Worm (Caenorhabditis elegans) whole organism, L1 larva: Measurements from ENCODE around the gene erg-28.

Source experiments
- C16A3.4 ChIP-seq: fragments of 150-350 bp; optimal IDR thresholded peaks from 2 replicates; lab custom pipeline; 2014; ENCODE audit warnings: missing biosample characterization, missing genetic modification characterization
- F16B12.6 ChIP-seq: fragments of 150-350 bp; optimal IDR thresholded peaks from 2 replicates; lab custom pipeline; 2014; ENCODE audit warnings: missing biosample characterization, missing genetic modification characterization
- Y116A8C.19 ChIP-seq: sonication (generic microtip); optimal IDR thresholded peaks from 2 replicates; lab custom pipeline; 2016; ENCODE audit warnings: missing compliant biosample characterization, missing genetic modification characterization, borderline replicate concordance
- alr-1 ChIP-seq: fragments of 200-800 bp; sonication (Bioruptor generic); optimal IDR thresholded peaks from 2 replicates; lab custom pipeline; 2018; ENCODE audit warnings: borderline replicate concordance, mild to moderate bottlenecking, missing genetic modification characterization, missing compliant biosample characterization
- aly-2 ChIP-seq: fragments of 150-350 bp; optimal IDR thresholded peaks from 2 replicates; lab custom pipeline; 2014; ENCODE audit warnings: missing biosample characterization, missing genetic modification characterization
- blmp-1 ChIP-seq: fragments of 150-350 bp; optimal IDR thresholded peaks from 2 replicates; lab custom pipeline; 2014; ENCODE audit warnings: missing biosample characterization, missing genetic modification characterization
- ceh-63 ChIP-seq: fragments of 200-800 bp; sonication (Bioruptor generic); optimal IDR thresholded peaks from 2 replicates; lab custom pipeline; 2018; ENCODE audit warnings: mild to moderate bottlenecking, missing genetic modification characterization, missing compliant biosample characterization
- dsc-1 ChIP-seq: sonication (generic microtip); optimal IDR thresholded peaks from 2 replicates; lab custom pipeline; 2016; ENCODE audit warnings: mild to moderate bottlenecking, missing genetic modification characterization, missing compliant biosample characterization
- efl-1 ChIP-seq, 4 experiments: fragments of 150-350 bp; optimal IDR thresholded peaks in 3 of 4; peaks in 1 of 4; 1 replicate in 1 of 4; 2 replicates in 3 of 4; lab custom pipeline; 2014; ENCODE audit warnings: missing biosample characterization in 2 of 4, missing genetic modification characterization in 2 of 4, missing genetic modification reagents in 2 of 4
- efl-3 ChIP-seq: fragments of 200-800 bp; sonication (Bioruptor generic); optimal IDR thresholded peaks from 2 replicates; lab custom pipeline; 2018; ENCODE audit warnings: mild to moderate bottlenecking, missing genetic modification characterization, missing compliant biosample characterization
- fkh-4 ChIP-seq: sonication (generic microtip); optimal IDR thresholded peaks from 2 replicates; lab custom pipeline; 2016; ENCODE audit warnings: missing compliant biosample characterization, missing genetic modification characterization, borderline replicate concordance
- hlh-17 ChIP-seq: fragments of 200-800 bp; sonication (Bioruptor generic); optimal IDR thresholded peaks from 2 replicates; lab custom pipeline; 2018; ENCODE audit warnings: missing genetic modification characterization, mild to moderate bottlenecking, missing compliant biosample characterization, moderate library complexity, borderline replicate concordance
- lin-13 ChIP-seq: fragments of 150-350 bp; optimal IDR thresholded peaks from 2 replicates; lab custom pipeline; 2014; ENCODE audit warnings: missing biosample characterization, missing genetic modification reagents, missing genetic modification characterization
- lin-14 ChIP-seq: fragments of 200-800 bp; sonication (Bioruptor generic); optimal IDR thresholded peaks from 2 replicates; lab custom pipeline; 2018; ENCODE audit warnings: mild to moderate bottlenecking, missing genetic modification characterization, moderate library complexity, missing compliant biosample characterization
- lin-15B ChIP-seq: fragments of 150-350 bp; sonication (generic microtip); optimal IDR thresholded peaks from 3 replicates; lab custom pipeline; 2014; ENCODE audit warnings: missing biosample characterization, missing genetic modification characterization
- lin-35 ChIP-seq, 2 experiments: fragments of 150-350 bp; optimal IDR thresholded peaks; 2 replicates each; lab custom pipeline; 2014; ENCODE audit warnings: missing biosample characterization in 2 of 2, missing genetic modification characterization in 2 of 2, missing genetic modification reagents in 2 of 2
- lsy-2 ChIP-seq, 2 experiments: fragments of 150-350 bp; optimal IDR thresholded peaks; 2 replicates each; lab custom pipeline; 2014; ENCODE audit warnings: missing biosample characterization in 2 of 2, missing genetic modification characterization in 2 of 2
- mef-2 ChIP-seq: fragments of 150-350 bp; optimal IDR thresholded peaks from 2 replicates; lab custom pipeline; 2014; ENCODE audit warnings: missing biosample characterization, missing genetic modification characterization
- nhr-19 ChIP-seq: fragments of 200-800 bp; sonication (Bioruptor generic); conservative IDR thresholded peaks from 2 replicates; pipeline ENCODE4 v1.3.6; 2022; ENCODE audit warnings: missing genetic modification characterization, missing compliant biosample characterization
- nhr-20 ChIP-seq: sonication (generic microtip); optimal IDR thresholded peaks from 2 replicates; lab custom pipeline; 2016; ENCODE audit warnings: mild to moderate bottlenecking, missing genetic modification characterization, missing compliant biosample characterization
- nhr-47 ChIP-seq: sonication (generic microtip); optimal IDR thresholded peaks from 2 replicates; lab custom pipeline; 2016; ENCODE audit warnings: mild to moderate bottlenecking, missing genetic modification characterization, moderate library complexity, missing compliant biosample characterization
- nhr-71 ChIP-seq: sonication (generic microtip); optimal IDR thresholded peaks from 2 replicates; lab custom pipeline; 2016; ENCODE audit warnings: mild to moderate bottlenecking, missing genetic modification characterization, moderate library complexity, missing compliant biosample characterization
- nhr-76 ChIP-seq: sonication (generic microtip); optimal IDR thresholded peaks from 2 replicates; lab custom pipeline; 2017; ENCODE audit warnings: missing biosample characterization, missing genetic modification characterization
- nhr-85 ChIP-seq: sonication (generic microtip); peaks from one replicate; lab custom pipeline; 2016; ENCODE audit warnings: missing genetic modification characterization, inconsistent platforms, missing compliant biosample characterization
- pag-3 ChIP-seq: sonication (generic microtip); optimal IDR thresholded peaks from 2 replicates; lab custom pipeline; 2017; ENCODE audit warnings: missing genetic modification characterization, mild to moderate bottlenecking, missing compliant biosample characterization, antibody characterized with exemption, borderline replicate concordance; ENCODE audit not compliant: insufficient read depth
- pqm-1 ChIP-seq: sonication (generic microtip); optimal IDR thresholded peaks from 3 replicates; lab custom pipeline; 2017; ENCODE audit warnings: missing biosample characterization, missing genetic modification characterization
- rnt-1 ChIP-seq: sonication (generic microtip); optimal IDR thresholded peaks from 2 replicates; lab custom pipeline; 2016; ENCODE audit warnings: mild to moderate bottlenecking, missing genetic modification characterization, moderate library complexity, missing compliant biosample characterization
- skn-1 ChIP-seq: fragments of 150-350 bp; optimal IDR thresholded peaks from 2 replicates; lab custom pipeline; 2014; ENCODE audit warnings: missing biosample characterization, missing genetic modification characterization
- snpc-4 ChIP-seq: fragments of 150-350 bp; optimal IDR thresholded peaks from 2 replicates; lab custom pipeline; 2014; ENCODE audit warnings: missing biosample characterization, missing genetic modification characterization
- snu-23 ChIP-seq: sonication (generic microtip); optimal IDR thresholded peaks from 2 replicates; lab custom pipeline; 2016; ENCODE audit warnings: missing genetic modification characterization, missing compliant biosample characterization
- sptf-1 ChIP-seq: fragments of 150-350 bp; optimal IDR thresholded peaks from 2 replicates; lab custom pipeline; 2014; ENCODE audit warnings: missing biosample characterization, missing genetic modification characterization
- sup-37 ChIP-seq: fragments of 200-800 bp; sonication (Bioruptor generic); optimal IDR thresholded peaks from 2 replicates; lab custom pipeline; 2018; ENCODE audit warnings: mild to moderate bottlenecking, missing genetic modification characterization, missing compliant biosample characterization
- swsn-7 ChIP-seq: sonication (generic microtip); optimal IDR thresholded peaks from 2 replicates; lab custom pipeline; 2016; ENCODE audit warnings: missing genetic modification characterization, missing compliant biosample characterization
- tbx-2 ChIP-seq: sonication (generic microtip); optimal IDR thresholded peaks from 2 replicates; lab custom pipeline; 2016; ENCODE audit warnings: missing genetic modification characterization, missing compliant biosample characterization
- tlp-1 ChIP-seq: fragments of 150-350 bp; optimal IDR thresholded peaks from 2 replicates; lab custom pipeline; 2014; ENCODE audit warnings: missing biosample characterization, missing genetic modification characterization
- unc-130 ChIP-seq: fragments of 150-350 bp; optimal IDR thresholded peaks from 2 replicates; lab custom pipeline; 2017; ENCODE audit warnings: missing biosample characterization, missing genetic modification characterization, inconsistent platforms
- unc-30 ChIP-seq: sonication (generic microtip); optimal IDR thresholded peaks from 2 replicates; lab custom pipeline; 2017; ENCODE audit warnings: missing biosample characterization, missing genetic modification characterization
- vab-15 ChIP-seq: sonication (generic microtip); optimal IDR thresholded peaks from 2 replicates; lab custom pipeline; 2017; ENCODE audit warnings: missing genotype, mild to moderate bottlenecking, missing genetic modification characterization, missing compliant biosample characterization
- xbp-1 ChIP-seq: sonication (generic microtip); optimal IDR thresholded peaks from 2 replicates; lab custom pipeline; 2016; ENCODE audit warnings: missing genetic modification characterization, missing compliant biosample characterization
- zag-1 ChIP-seq: fragments of 150-350 bp; optimal IDR thresholded peaks from 2 replicates; lab custom pipeline; 2014; ENCODE audit warnings: missing biosample characterization, missing genetic modification characterization

The erg-28 gene

ce11 chrV:12599110-12599509 lies 8.1 kb upstream of the erg-28 start, which contains the start of the genes C14C10.10 and ril-2 (continued):
- TF ChIP-seq C16A3.4 (tag; lab: Kevin White, UChicago) (no peak), nhr-76 (no peak), Y116A8C.19 (tag; lab: Kevin White, UChicago) (no peak), lin-15B (tag; lab: Kevin White, UChicago) (no peak), rnt-1 (tag; lab: Kevin White, UChicago) (peak; percentile 28), efl-1 (optimal IDR thresholded peaks at IDR 0.05; lab: Kevin White, UChicago) (peak; percentile 30 to 33), efl-1 (GFP tag; optimal IDR thresholded peaks at IDR 0.05 in 1 of 2; lab: Kevin White, UChicago) (peak; percentile 51 to 94), nhr-71 (tag; lab: Kevin White, UChicago) (peak; percentile 47), lsy-2 (tag; optimal IDR thresholded peaks at IDR 0.05; lab: Kevin White, UChicago) (peak; percentile 4 to 51), mef-2 (tag; lab: Kevin White, UChicago) (no peak), lin-13 (GFP tag; lab: Kevin White, UChicago) (no peak), ceh-63 (no peak), xbp-1 (tag; lab: Kevin White, UChicago) (peak; percentile 13), tlp-1 (no peak), hlh-17 (GFP tag; lab: Kevin White, UChicago) (no peak), efl-3 (GFP tag; lab: Kevin White, UChicago) (no peak), nhr-19 (no peak), nhr-85 (no peak), snpc-4 (peak; percentile 24), dsc-1 (tag; lab: Kevin White, UChicago) (no peak), sptf-1 (tag; lab: Kevin White, UChicago) (no peak), fkh-4 (tag; lab: Kevin White, UChicago) (no peak), aly-2 (tag; lab: Kevin White, UChicago) (peak; percentile 13), F16B12.6 (tag; lab: Kevin White, UChicago) (peak; percentile 84), swsn-7 (peak; percentile 15), lin-35 (GFP tag; optimal IDR thresholded peaks at IDR 0.05; lab: Kevin White, UChicago) (peak in 1 of 2 experiments; percentile 34), zag-1 (tag; lab: Kevin White, UChicago) (no peak), alr-1 (tag; lab: Kevin White, UChicago) (no peak), unc-130 (tag; lab: Kevin White, UChicago) (no peak), pqm-1 (tag; lab: Kevin White, UChicago) (no peak), sup-37 (no peak)

ce11 chrV:12599510-12600242 lies 7.5 kb upstream of the erg-28 start, which contains the start of gene C14C10.5:
Gene C14C10.5 (plus strand): TSS chrV:12600192.
- no peak for TF ChIP-seq sptf-1 (tag; lab: Kevin White, UChicago)
- no peak for TF ChIP-seq vab-15 (tag; lab: Kevin White, UChicago)
- peak; percentile 51 for TF ChIP-seq dsc-1 (tag; lab: Kevin White, UChicago)
- TF ChIP-seq efl-3 (GFP tag; lab: Kevin White, UChicago): no peak
- peak in 1 of 2 experiments; percentile 42 for TF ChIP-seq lsy-2 (tag; optimal IDR thresholded peaks at IDR 0.05; lab: Kevin White, UChicago)
- TF ChIP-seq tbx-2: no peak
- no peak for TF ChIP-seq pag-3 (tag; lab: Kevin White, UChicago)
- peak in 1 of 2 experiments; percentile 19 for TF ChIP-seq lin-35 (GFP tag; optimal IDR thresholded peaks at IDR 0.05; lab: Kevin White, UChicago)
- no peak for TF ChIP-seq efl-1 (optimal IDR thresholded peaks at IDR 0.05; lab: Kevin White, UChicago)
- peak in 1 of 2 experiments; percentile 62 for TF ChIP-seq efl-1 (GFP tag; optimal IDR thresholded peaks at IDR 0.05 in 1 of 2; lab: Kevin White, UChicago)
- TF ChIP-seq skn-1 (tag; lab: Kevin White, UChicago): peak; percentile 65
- TF ChIP-seq nhr-20 (tag; lab: Kevin White, UChicago): peak; percentile 14
- peak; percentile 9 for TF ChIP-seq snu-23 (GFP tag; lab: Kevin White, UChicago)
- TF ChIP-seq unc-30: no peak
- TF ChIP-seq blmp-1 (tag; lab: Kevin White, UChicago): no peak
- TF ChIP-seq nhr-85: peak; percentile 37
- peak; percentile 10 for TF ChIP-seq nhr-47
- peak; percentile 19 for TF ChIP-seq lin-14
